Worm (Caenorhabditis elegans) whole organism, L1 larva: ENCODE results near the gene sel-2.

ENCODE experiments used
- efl-3 ChIP-seq: fragments of 200-800 bp; sonication (Bioruptor generic); optimal IDR thresholded peaks from 2 replicates; lab custom pipeline; 2018; ENCODE audit warnings: mild to moderate bottlenecking, missing genetic modification characterization, missing compliant biosample characterization
- nhr-11 ChIP-seq: fragments of 150-350 bp; optimal IDR thresholded peaks from 2 replicates; lab custom pipeline; 2014; ENCODE audit warnings: missing biosample characterization, missing genetic modification characterization
- snpc-4 ChIP-seq: fragments of 150-350 bp; optimal IDR thresholded peaks from 2 replicates; lab custom pipeline; 2014; ENCODE audit warnings: missing biosample characterization, missing genetic modification characterization
- sup-37 ChIP-seq: fragments of 200-800 bp; sonication (Bioruptor generic); optimal IDR thresholded peaks from 2 replicates; lab custom pipeline; 2018; ENCODE audit warnings: mild to moderate bottlenecking, missing genetic modification characterization, missing compliant biosample characterization
- unc-130 ChIP-seq: fragments of 150-350 bp; optimal IDR thresholded peaks from 2 replicates; lab custom pipeline; 2017; ENCODE audit warnings: missing biosample characterization, missing genetic modification characterization, inconsistent platforms
- unc-98 ChIP-seq: fragments of 200-800 bp; sonication (Bioruptor generic); IDR thresholded peaks from 2 replicates; pipeline ENCODE4 v1.3.6; 2022; ENCODE audit warnings: missing genetic modification characterization, missing compliant biosample characterization

DNA sequence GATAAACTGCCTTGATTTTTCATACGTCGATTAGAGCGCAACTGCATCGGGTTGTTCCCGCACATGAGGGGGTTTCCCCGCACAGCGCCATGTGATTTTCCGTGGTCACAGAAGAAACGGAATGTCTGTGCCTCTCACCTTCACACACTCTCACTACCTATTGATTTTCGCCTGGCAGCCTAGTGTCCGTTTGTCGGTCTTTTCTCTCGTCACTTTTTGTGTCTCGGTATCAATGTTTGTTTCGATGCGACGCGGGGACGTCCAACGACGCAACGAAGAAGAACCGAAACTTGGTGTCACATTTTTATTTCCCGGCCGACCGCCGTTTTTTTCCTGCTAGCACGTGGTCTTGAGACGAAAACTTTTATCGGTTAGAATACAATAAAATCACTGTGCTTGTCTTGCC is 37.2 kb upstream of the sel-2 start:
- TF ChIP-seq snpc-4 (tag; lab: Kevin White, UChicago) (peak; percentile 76), unc-98 (GFP tag; lab: Robert Waterston, UW) (peak; percentile 51; the same call in 1 of the 2 replicates), unc-130 (tag; lab: Kevin White, UChicago) (peak; percentile 90), sup-37 (GFP tag; lab: Kevin White, UChicago) (peak; percentile 76), efl-3 (GFP tag; lab: Kevin White, UChicago) (no peak), nhr-11 (tag; lab: Kevin White, UChicago) (peak; percentile 65)
